Worm (Caenorhabditis elegans): ENCODE results near the gene C41H7.9.

The C41H7.9 gene

DNA sequence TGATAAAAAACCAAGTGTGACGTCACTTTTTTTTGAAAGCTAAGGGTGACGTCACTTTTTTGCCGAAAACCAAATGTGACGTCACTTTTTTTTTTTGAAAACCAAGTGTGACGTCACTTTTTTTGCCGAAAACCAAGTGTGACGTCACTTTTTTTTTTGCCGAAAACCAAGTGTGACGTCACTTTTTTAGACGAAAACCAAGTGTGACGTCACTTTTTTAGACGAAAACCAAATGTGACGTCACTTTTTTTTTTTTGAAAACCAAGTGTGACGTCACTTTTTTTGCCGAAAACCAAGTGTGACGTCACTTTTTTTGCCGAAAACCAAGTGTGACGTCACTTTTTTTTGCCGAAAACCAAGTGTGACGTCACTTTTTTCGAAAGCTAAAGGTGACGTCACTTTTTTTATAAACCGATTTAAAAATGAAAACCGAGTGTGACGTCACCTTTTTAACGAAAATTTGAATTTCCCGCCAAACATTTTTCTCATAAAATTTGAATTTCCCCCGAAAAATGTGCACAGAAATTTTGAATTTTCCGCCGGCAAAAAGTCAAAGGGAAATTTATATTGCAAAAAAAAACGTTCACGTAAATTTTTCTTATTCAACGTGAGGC is 14.1 kb downstream of the C41H7.9 start:
- no peak for TF ChIP-seq unc-98 (GFP tag; IDR thresholded peaks at IDR 0.05)

- TF ChIP-seq ztf-4 (tag; optimal IDR thresholded peaks at IDR 0.05) (no peak), unc-86 (tag; optimal IDR thresholded peaks at IDR 0.05) (no peak), ztf-11 (tag; optimal IDR thresholded peaks at IDR 0.05) (no peak), efl-1 (optimal IDR thresholded peaks at IDR 0.05) (no peak), efl-1 (GFP tag; optimal IDR thresholded peaks at IDR 0.05 in 1 of 2) (no peak), hlh-17 (GFP tag; optimal IDR thresholded peaks at IDR 0.05; ENCODE audit: borderline replicate concordance) (no peak), ceh-88 (GFP tag; IDR thresholded peaks at IDR 0.05) (no peak), hlh-4 (tag; optimal IDR thresholded peaks at IDR 0.05) (no peak), pax-3 (tag; optimal IDR thresholded peaks at IDR 0.05) (no peak), mab-9 (GFP tag; IDR thresholded peaks at IDR 0.05) (no peak), ceh-8 (GFP tag; optimal IDR thresholded peaks at IDR 0.05) (no peak), ama-1 (optimal IDR thresholded peaks at IDR 0.05) (no peak), lin-15B (tag; optimal IDR thresholded peaks at IDR 0.05) (no peak), nhr-77 (tag; optimal IDR thresholded peaks at IDR 0.05) (no peak), jun-1 (tag; optimal IDR thresholded peaks at IDR 0.05) (no peak), unc-30 (tag; optimal IDR thresholded peaks at IDR 0.05) (no peak)
Observed at ce11 chrII:2996721-2997120, 15.3 kb downstream of the C41H7.9 start, which contains the start of gene lido-8. Gene lido-8 (plus strand): TSS chrII:2997021.

DNA sequence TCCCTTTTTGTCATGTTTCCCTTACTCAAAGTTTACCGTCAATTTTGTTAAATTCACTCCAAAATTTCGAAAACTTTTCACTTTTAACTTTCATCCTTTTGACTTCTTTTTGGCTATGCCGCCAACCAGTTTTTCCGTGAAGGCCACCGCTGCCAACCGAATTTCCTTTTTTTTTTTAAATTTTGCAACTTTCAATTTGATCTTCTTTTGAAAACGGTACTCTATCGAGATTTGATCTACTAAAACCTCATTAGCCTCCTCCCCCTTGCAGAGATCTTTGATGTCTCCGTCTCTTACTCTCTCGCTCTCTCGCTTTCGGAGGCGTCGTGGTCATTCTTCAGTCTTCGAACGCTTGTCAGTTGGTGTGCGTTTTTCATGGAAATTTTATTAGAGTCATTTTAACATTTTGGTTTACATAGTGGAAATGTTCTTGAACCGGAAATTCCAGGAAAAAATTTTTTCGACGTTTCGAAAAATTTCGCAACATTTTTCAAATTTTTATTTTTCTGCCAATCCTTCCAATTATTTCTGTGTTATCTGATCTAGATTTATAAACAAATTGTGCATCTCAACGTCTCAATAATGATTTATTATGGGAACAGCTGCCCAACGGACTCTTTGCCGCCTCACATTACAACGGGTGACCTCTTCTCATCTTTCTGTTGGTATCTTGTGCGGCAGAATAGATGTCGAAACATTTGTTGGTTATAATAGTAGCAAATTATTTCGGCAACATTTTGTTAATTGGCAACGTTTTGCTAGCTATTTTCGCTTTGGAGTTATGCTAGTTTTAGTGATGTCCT is 17.2 kb downstream of the C41H7.9 start:
- TF ChIP-seq ceh-63 (GFP tag; optimal IDR thresholded peaks at IDR 0.05), result no peak
- TF ChIP-seq unc-130 (tag; optimal IDR thresholded peaks at IDR 0.05), result peak; percentile 19
- no peak for TF ChIP-seq C34B4.2 (tag; optimal IDR thresholded peaks at IDR 0.05)
- TF ChIP-seq C04F5.9 (tag; optimal IDR thresholded peaks at IDR 0.05), result peak; percentile 17
- no peak for TF ChIP-seq snpc-4 (tag; optimal IDR thresholded peaks at IDR 0.05)
- TF ChIP-seq lin-39 (tag; optimal IDR thresholded peaks at IDR 0.05), result peak; percentile 61
- no peak for TF ChIP-seq ceh-82 (tag; optimal IDR thresholded peaks at IDR 0.05)
- peak; percentile 18 for TF ChIP-seq lin-13 (GFP tag; optimal IDR thresholded peaks at IDR 0.05)
- TF ChIP-seq lsy-2 (tag; optimal IDR thresholded peaks at IDR 0.05), result peak in 1 of 2 experiments; percentile 17
- peak; percentile 88 for TF ChIP-seq grh-1 (GFP tag; IDR thresholded peaks at IDR 0.05)
- TF ChIP-seq nhr-90 (tag; optimal IDR thresholded peaks at IDR 0.05; ENCODE audit: poor library complexity), result no peak
- no peak for TF ChIP-seq pax-3 (tag; optimal IDR thresholded peaks at IDR 0.05)
- no peak for TF ChIP-seq alr-1 (tag; optimal IDR thresholded peaks at IDR 0.05; ENCODE audit: borderline replicate concordance)
- TF ChIP-seq mab-9 (GFP tag; IDR thresholded peaks at IDR 0.05), result no peak
- peak; percentile 13 for TF ChIP-seq snu-23 (GFP tag; optimal IDR thresholded peaks at IDR 0.05)
- peak; percentile 10 to 28 (median 13) for TF ChIP-seq dpl-1 (GFP tag; optimal IDR thresholded peaks at IDR 0.05)
- peak in 1 of 2 experiments; percentile 32 for TF ChIP-seq lin-35 (GFP tag; optimal IDR thresholded peaks at IDR 0.05)
- no peak for TF ChIP-seq fkh-8 (tag; optimal IDR thresholded peaks at IDR 0.05)
- peak; percentile 66 for TF ChIP-seq lin-14 (GFP tag; optimal IDR thresholded peaks at IDR 0.05)
- TF ChIP-seq efl-1 (optimal IDR thresholded peaks at IDR 0.05), result peak in 1 of 2 experiments; percentile 28
- peak in 1 of 2 experiments; percentile 71 for TF ChIP-seq efl-1 (GFP tag; optimal IDR thresholded peaks at IDR 0.05 in 1 of 2)
- peak in 1 of 6 experiments; percentile 39 for TF ChIP-seq elt-3 (tag; optimal IDR thresholded peaks at IDR 0.05)
- TF ChIP-seq ets-5 (GFP tag; IDR thresholded peaks at IDR 0.05), result no peak
- TF ChIP-seq nhr-19 (GFP tag; conservative IDR thresholded peaks at IDR 0.05), result peak; percentile 53
- TF ChIP-seq F16B12.6 (tag; optimal IDR thresholded peaks at IDR 0.05), result no peak
- TF ChIP-seq tlp-1 (tag; optimal IDR thresholded peaks at IDR 0.05), result no peak
- TF ChIP-seq lir-3 (tag; optimal IDR thresholded peaks at IDR 0.05; ENCODE audit: poor library complexity), result no peak
- TF ChIP-seq aly-2 (tag; optimal IDR thresholded peaks at IDR 0.05), result no peak
- peak; percentile 95 for TF ChIP-seq nhr-85 (tag)
- no peak for TF ChIP-seq pag-3 (tag; optimal IDR thresholded peaks at IDR 0.05; ENCODE audit: borderline replicate concordance, insufficient read depth)
- TF ChIP-seq blmp-1 (tag; optimal IDR thresholded peaks at IDR 0.05), result peak; percentile 98
- no peak for TF ChIP-seq mdl-1 (tag; optimal IDR thresholded peaks at IDR 0.05)
- peak; percentile 81 for TF ChIP-seq rnt-1 (tag; optimal IDR thresholded peaks at IDR 0.05)
